Fruit fly (Drosophila melanogaster) whole organism, wandering third instar larva: ENCODE results near the gene CG12679.

Experiments used
- Dfd ChIP-seq: fragments of >200 bp; optimal IDR thresholded peaks from 2 replicates; lab custom pipeline; 2017; ENCODE audit warnings: missing biosample characterization, missing genetic modification characterization
- lola ChIP-seq: fragments of >200 bp; optimal IDR thresholded peaks from 2 replicates; lab custom pipeline; 2017; ENCODE audit warnings: missing biosample characterization, missing genetic modification characterization
- pan ChIP-seq: fragments of >200 bp; optimal IDR thresholded peaks from 2 replicates; lab custom pipeline; 2017
- psq ChIP-seq: fragments of 200-800 bp; sonication (Bioruptor generic); optimal IDR thresholded peaks from 3 replicates; lab custom pipeline; 2017; ENCODE audit warnings: missing biosample characterization, mild to moderate bottlenecking, missing genetic modification characterization, moderate library complexity

- TF ChIP-seq Dfd (no peak), pan (lab: Kevin White, UChicago) (no peak), lola (GFP tag; lab: Kevin White, UChicago) (no peak), psq (no peak)
Measured at dm6 chrX:20411635-20412034, 35.3 kb upstream of the CG12679 start.
